Fruit fly (Drosophila melanogaster) whole organism, embryonic: Measurements from ENCODE around the gene E2f2.

Source experiments
- Antp ChIP-seq: fragments of 200-800 bp; sonication (Bioruptor generic); optimal IDR thresholded peaks from 3 replicates; lab custom pipeline; 2016; ENCODE audit warnings: missing biosample characterization, missing genetic modification characterization
- Awh ChIP-seq: fragments of 200-800 bp; sonication (Bioruptor generic); IDR thresholded peaks from 2 replicates; pipeline ENCODE4, ENCODE4 v1.3.6; 2022; ENCODE audit warnings: missing biosample characterization, missing genetic modification characterization
- B-H1 ChIP-seq: fragments of 200-800 bp; sonication (Bioruptor generic); IDR thresholded peaks from 3 replicates; pipeline ENCODE4 v1.3.6; 2022; ENCODE audit warnings: missing biosample characterization, missing genetic modification characterization
- Blimp-1 ChIP-seq: fragments of 200-800 bp; sonication (Bioruptor generic); optimal IDR thresholded peaks from 3 replicates; lab custom pipeline; 2018; ENCODE audit warnings: missing biosample characterization, missing genetic modification characterization, mild to moderate bottlenecking, moderate library complexity, missing genetic modification reagents
- CG12299 ChIP-seq: fragments of 200-800 bp; sonication (Bioruptor generic); optimal IDR thresholded peaks from 2 replicates; lab custom pipeline; 2018; ENCODE audit warnings: missing biosample characterization, mild to moderate bottlenecking, missing genetic modification characterization
- CG1233 ChIP-seq: fragments of 200-800 bp; sonication (Bioruptor generic); optimal IDR thresholded peaks from 4 replicates; lab custom pipeline; 2018; ENCODE audit warnings: missing biosample characterization, mild to moderate bottlenecking, missing genetic modification characterization
- CG14710 ChIP-seq: fragments of 200-800 bp; sonication (Bioruptor generic); optimal IDR thresholded peaks from 3 replicates; lab custom pipeline; 2019; ENCODE audit warnings: missing biosample characterization, mild to moderate bottlenecking, missing genetic modification characterization, moderate library complexity
- CG17361 ChIP-seq: fragments of 200-800 bp; sonication (Bioruptor generic); IDR thresholded peaks from 3 replicates; pipeline ENCODE4 v1.3.6; 2022; ENCODE audit warnings: missing biosample characterization, missing genetic modification characterization
- CG17612 ChIP-seq: fragments of 200-800 bp; sonication (Bioruptor generic); IDR thresholded peaks from 2 replicates; pipeline ENCODE4 v1.3.6; 2022; ENCODE audit warnings: missing biosample characterization, missing genetic modification characterization
- CG2120 ChIP-seq: fragments of 200-800 bp; sonication (Bioruptor generic); optimal IDR thresholded peaks from 3 replicates; lab custom pipeline; 2016; ENCODE audit warnings: missing biosample characterization, missing genetic modification characterization
- CG33557 ChIP-seq: fragments of 200-800 bp; sonication (Bioruptor generic); optimal IDR thresholded peaks from 2 replicates; lab custom pipeline; 2019; ENCODE audit warnings: missing biosample characterization, mild to moderate bottlenecking, missing genetic modification characterization, moderate library complexity
- CG3726 ChIP-seq: fragments of 200-800 bp; sonication (Bioruptor generic); IDR thresholded peaks from 3 replicates; pipeline ENCODE4, ENCODE4 v1.3.6; 2022; ENCODE audit warnings: missing biosample characterization, missing genetic modification characterization
- CG5245 ChIP-seq: fragments of 200-800 bp; sonication (Bioruptor generic); optimal IDR thresholded peaks from 3 replicates; lab custom pipeline; 2016; ENCODE audit warnings: missing biosample characterization, missing genetic modification characterization
- CG6683 ChIP-seq: fragments of 200-800 bp; sonication (Bioruptor generic); optimal IDR thresholded peaks from 2 replicates; lab custom pipeline; 2017; ENCODE audit warnings: missing biosample characterization, mild to moderate bottlenecking, missing genetic modification characterization, missing genetic modification reagents
- CG6689 ChIP-seq: fragments of 200-800 bp; sonication (Bioruptor generic); IDR thresholded peaks from 2 replicates; pipeline ENCODE4 v1.3.6; 2022; ENCODE audit warnings: missing biosample characterization, missing genetic modification characterization
- CG7839 ChIP-seq: fragments of 200-800 bp; sonication (Bioruptor generic); optimal IDR thresholded peaks from 3 replicates; lab custom pipeline; 2018; ENCODE audit warnings: missing biosample characterization, mild to moderate bottlenecking, missing genetic modification characterization, moderate library complexity
- CG8765 ChIP-seq: fragments of 200-800 bp; sonication (Bioruptor generic); IDR thresholded peaks from 2 replicates; pipeline ENCODE4 v1.3.6; 2022; ENCODE audit warnings: missing biosample characterization, missing genetic modification characterization
- CG8924 ChIP-seq: fragments of 200-800 bp; optimal IDR thresholded peaks from 3 replicates; lab custom pipeline; 2019; ENCODE audit warnings: missing biosample characterization, mild to moderate bottlenecking, missing genetic modification characterization, moderate library complexity
- CG9609 ChIP-seq: fragments of 200-800 bp; sonication (Bioruptor generic); optimal IDR thresholded peaks from 3 replicates; lab custom pipeline; 2016; ENCODE audit warnings: missing biosample characterization, missing genetic modification characterization
- CrebB ChIP-seq: fragments of 200-800 bp; sonication (Bioruptor generic); optimal IDR thresholded peaks from 3 replicates; lab custom pipeline; 2018; ENCODE audit warnings: missing biosample characterization, mild to moderate bottlenecking, missing genetic modification characterization
- Dip3 ChIP-seq: fragments of 200-800 bp; sonication (Bioruptor generic); optimal IDR thresholded peaks from 3 replicates; lab custom pipeline; 2016; ENCODE audit warnings: missing biosample characterization, missing genetic modification characterization
- Doc3 ChIP-seq: fragments of 200-800 bp; sonication (Bioruptor generic); IDR thresholded peaks from 3 replicates; pipeline ENCODE4 v1.3.6; 2022; ENCODE audit warnings: missing biosample characterization, missing genetic modification characterization; ENCODE audit not compliant: partially characterized antibody
- Dp ChIP-seq: fragments of 200-800 bp; sonication (Bioruptor generic); optimal IDR thresholded peaks from 2 replicates; lab custom pipeline; 2018; ENCODE audit warnings: missing biosample characterization, mild to moderate bottlenecking, missing genetic modification characterization, moderate library complexity
- H2.0 ChIP-seq: fragments of 200-800 bp; sonication (Bioruptor generic); IDR thresholded peaks from 2 replicates; pipeline ENCODE4 v1.3.6; 2022; ENCODE audit warnings: missing biosample characterization, missing genetic modification characterization
- Hand ChIP-seq: fragments of 200-800 bp; sonication (Bioruptor generic); optimal IDR thresholded peaks from 2 replicates; lab custom pipeline; 2017; ENCODE audit warnings: mild to moderate bottlenecking, missing biosample characterization, missing genetic modification reagents, missing genetic modification characterization
- Hmx ChIP-seq: fragments of 200-800 bp; sonication (Bioruptor generic); optimal IDR thresholded peaks from 2 replicates; lab custom pipeline; 2016; ENCODE audit warnings: missing biosample characterization, missing genetic modification characterization
- Hr51 ChIP-seq, 2 experiments: fragments of 200-800 bp; sonication (Bioruptor generic); optimal IDR thresholded peaks; 2 replicates in 1 of 2; 3 replicates in 1 of 2; lab custom pipeline; 2016 to 2018; ENCODE audit warnings: missing biosample characterization in 2 of 2, missing genetic modification characterization in 2 of 2, mild to moderate bottlenecking in 1 of 2, moderate library complexity in 1 of 2
- Lhr ChIP-seq: fragments of 200-800 bp; sonication (Bioruptor generic); optimal IDR thresholded peaks from 3 replicates; lab custom pipeline; 2017; ENCODE audit warnings: mild to moderate bottlenecking, missing biosample characterization, missing genetic modification reagents, missing genetic modification characterization
- Ptx1 ChIP-seq: fragments of 200-800 bp; sonication (Bioruptor generic); IDR thresholded peaks from 2 replicates; pipeline ENCODE4 v1.3.6; 2022; ENCODE audit warnings: missing biosample characterization, missing genetic modification characterization
- Sox100B ChIP-seq: fragments of 200-800 bp; sonication (Bioruptor generic); optimal IDR thresholded peaks from 3 replicates; lab custom pipeline; 2018; ENCODE audit warnings: missing biosample characterization, mild to moderate bottlenecking, missing genetic modification characterization
- Sry-β ChIP-seq: fragments of 200-800 bp; sonication (Bioruptor generic); optimal IDR thresholded peaks from 2 replicates; lab custom pipeline; 2018; ENCODE audit warnings: missing biosample characterization, mild to moderate bottlenecking, missing genetic modification characterization, moderate library complexity
- Tbp ChIP-seq: fragments of >200 bp; optimal IDR thresholded peaks from 2 replicates; lab custom pipeline; 2018; ENCODE audit warnings: missing biosample characterization, missing genetic modification characterization
- Usf ChIP-seq: fragments of 200-800 bp; sonication (Bioruptor generic); optimal IDR thresholded peaks from 2 replicates; lab custom pipeline; 2017; ENCODE audit warnings: missing genotype, missing biosample characterization, missing genetic modification characterization
- al ChIP-seq: fragments of 200-800 bp; sonication (Bioruptor generic); IDR thresholded peaks from 2 replicates; pipeline ENCODE4 v1.3.6; 2022; ENCODE audit warnings: missing biosample characterization, missing genetic modification characterization
- bab2 ChIP-seq: fragments of 200-800 bp; sonication (Bioruptor generic); optimal IDR thresholded peaks from 2 replicates; lab custom pipeline; 2016; ENCODE audit warnings: missing biosample characterization, missing genetic modification characterization
- cad ChIP-seq: fragments of >200 bp; optimal IDR thresholded peaks from 2 replicates; lab custom pipeline; 2017; ENCODE audit warnings: missing biosample characterization, missing genetic modification characterization
- cg ChIP-seq: fragments of 200-800 bp; sonication (Bioruptor generic); optimal IDR thresholded peaks from 3 replicates; lab custom pipeline; 2019; ENCODE audit warnings: missing biosample characterization, mild to moderate bottlenecking, missing genetic modification characterization, moderate library complexity
- dan ChIP-seq: fragments of 200-800 bp; sonication (Bioruptor generic); IDR thresholded peaks from 2 replicates; pipeline ENCODE4 v1.3.6; 2022; ENCODE audit warnings: missing biosample characterization, missing genetic modification characterization
- dati ChIP-seq: fragments of 200-800 bp; sonication (Bioruptor generic); IDR thresholded peaks from 2 replicates; pipeline ENCODE4 v1.3.6; 2022; ENCODE audit warnings: missing biosample characterization, missing genetic modification characterization
- eve ChIP-seq, 2 experiments: fragments of >200 bp; optimal IDR thresholded peaks; 2 replicates each; lab custom pipeline; 2017; ENCODE audit warnings: missing biosample characterization in 2 of 2, missing genetic modification characterization in 2 of 2
- fd3F ChIP-seq: fragments of 200-800 bp; sonication (Bioruptor generic); optimal IDR thresholded peaks from 2 replicates; lab custom pipeline; 2018; ENCODE audit warnings: missing biosample characterization, mild to moderate bottlenecking, missing genetic modification characterization, moderate library complexity
- insv ChIP-seq, 2 experiments: fragments of 200-800 bp; sonication (Bioruptor generic); optimal IDR thresholded peaks; 3 replicates each; lab custom pipeline; 2016 to 2018; ENCODE audit warnings: missing biosample characterization in 2 of 2, missing genetic modification characterization in 2 of 2
- jigr1 ChIP-seq: fragments of 200-800 bp; sonication (Bioruptor generic); IDR thresholded peaks from 3 replicates; pipeline ENCODE4 v1.3.6; 2022; ENCODE audit warnings: missing biosample characterization, missing genetic modification characterization
- nom ChIP-seq: fragments of 200-800 bp; sonication (Bioruptor generic); optimal IDR thresholded peaks from 2 replicates; lab custom pipeline; 2017; ENCODE audit warnings: missing biosample characterization, missing genetic modification characterization, mild to moderate bottlenecking, moderate library complexity, missing genetic modification reagents
- org-1 ChIP-seq: fragments of 200-800 bp; sonication (Bioruptor generic); optimal IDR thresholded peaks from 2 replicates; lab custom pipeline; 2017; ENCODE audit warnings: missing biosample characterization, missing genetic modification characterization
- phol ChIP-seq: fragments of 200-800 bp; sonication (Bioruptor generic); optimal IDR thresholded peaks from 3 replicates; lab custom pipeline; 2018; ENCODE audit warnings: missing biosample characterization, mild to moderate bottlenecking, missing genetic modification characterization, moderate library complexity
- sisA ChIP-seq: fragments of 200-800 bp; sonication (Bioruptor generic); IDR thresholded peaks from 2 replicates; pipeline ENCODE4 v1.3.6; 2022; ENCODE audit warnings: missing biosample characterization, missing genetic modification characterization
- ssp ChIP-seq: fragments of 200-800 bp; sonication (Bioruptor generic); IDR thresholded peaks from 2 replicates; pipeline ENCODE4 v1.3.6; 2022; ENCODE audit warnings: missing biosample characterization, missing genetic modification characterization
- toy ChIP-seq: fragments of 200-800 bp; sonication (Bioruptor generic); IDR thresholded peaks from 2 replicates; pipeline ENCODE4 v1.3.6; 2022; ENCODE audit warnings: missing biosample characterization, missing genetic modification characterization
- trh ChIP-seq: fragments of 200-800 bp; sonication (Bioruptor generic); optimal IDR thresholded peaks from 2 replicates; lab custom pipeline; 2016; ENCODE audit warnings: missing biosample characterization, missing genetic modification characterization
- wdn ChIP-seq: fragments of 200-800 bp; sonication (Bioruptor generic); IDR thresholded peaks from 2 replicates; pipeline ENCODE4 v1.3.6; 2022; ENCODE audit warnings: missing biosample characterization, missing genetic modification characterization
- wor ChIP-seq: fragments of 200-800 bp; sonication (Bioruptor generic); IDR thresholded peaks from 2 replicates; pipeline ENCODE4 v1.3.6; 2022; ENCODE audit warnings: missing biosample characterization, missing genetic modification characterization

E2f2 gene

dm6 chr2L:21142972-21143385 is 13.6 kb downstream of the E2f2 start, which contains the start of gene pths (continued):
- TF ChIP-seq Doc3 (GFP tag; lab: Robert Waterston, UW): peak; percentile 54; the same call in 2 of the 3 replicates
- TF ChIP-seq insv (GFP tag; optimal IDR thresholded peaks at IDR 0.05; lab: Kevin White, UChicago): no peak
- TF ChIP-seq toy (GFP tag; lab: Robert Waterston, UW): no peak
- no peak for TF ChIP-seq Blimp-1 (GFP tag; lab: Kevin White, UChicago)
- TF ChIP-seq CG1233 (GFP tag; lab: Kevin White, UChicago): no peak
- no peak for TF ChIP-seq cg (GFP tag; lab: Kevin White, UChicago)
- no peak for TF ChIP-seq dan (GFP tag; lab: Robert Waterston, UW)
- TF ChIP-seq CrebB (tag; lab: Kevin White, UChicago): no peak
- peak; percentile 67 for TF ChIP-seq CG14710 (tag; lab: Kevin White, UChicago)
- no peak for TF ChIP-seq org-1 (GFP tag; lab: Kevin White, UChicago)
- TF ChIP-seq wor: no peak
- TF ChIP-seq cad: no peak
- peak; percentile 41 for TF ChIP-seq Dip3 (GFP tag; lab: Kevin White, UChicago)
- peak; percentile 35 for TF ChIP-seq bab2 (GFP tag; lab: Kevin White, UChicago)
- peak; percentile 15 for TF ChIP-seq CG8924 (tag; lab: Kevin White, UChicago)
- peak; percentile 68 for TF ChIP-seq sisA
- TF ChIP-seq B-H1 (GFP tag; lab: Robert Waterston, UW): no peak
- no peak for TF ChIP-seq Hr51 (GFP tag; optimal IDR thresholded peaks at IDR 0.05; lab: Kevin White, UChicago)
- no peak for TF ChIP-seq CG12299 (tag; lab: Kevin White, UChicago)
- peak; percentile 70 for TF ChIP-seq Ptx1
- TF ChIP-seq wdn (GFP tag; lab: Robert Waterston, UW): no peak
- TF ChIP-seq CG17361 (GFP tag; lab: Robert Waterston, UW): peak; percentile 44; the same call in 2 of the 3 replicates
- no peak for TF ChIP-seq jigr1 (GFP tag; lab: Robert Waterston, UW)
- peak; percentile 2 for TF ChIP-seq Sry-β (GFP tag; lab: Kevin White, UChicago)
- no peak for TF ChIP-seq CG33557 (GFP tag; lab: Kevin White, UChicago)
- TF ChIP-seq Lhr (GFP tag; lab: Kevin White, UChicago): peak; percentile 83
- TF ChIP-seq Sox100B: no peak
- TF ChIP-seq CG6689: peak; percentile 50; the same call in 1 of the 2 replicates
- TF ChIP-seq CG9609: peak; percentile 37
- TF ChIP-seq Hmx (GFP tag; lab: Kevin White, UChicago): no peak
- TF ChIP-seq al (GFP tag; lab: Robert Waterston, UW): no peak
- no peak for TF ChIP-seq Hand (GFP tag; lab: Kevin White, UChicago)
- peak; percentile 72 for TF ChIP-seq CG2120
- no peak for TF ChIP-seq Awh (GFP tag; lab: Robert Waterston, UW)
- TF ChIP-seq CG17612 (GFP tag; lab: Robert Waterston, UW): no peak
- TF ChIP-seq trh (GFP tag; lab: Kevin White, UChicago): no peak
- TF ChIP-seq nom (GFP tag; lab: Kevin White, UChicago): no peak
- no peak for TF ChIP-seq CG5245 (GFP tag; lab: Kevin White, UChicago)
- TF ChIP-seq CG3726 (GFP tag; lab: Robert Waterston, UW): no peak
- TF ChIP-seq eve (GFP tag; optimal IDR thresholded peaks at IDR 0.05; lab: Kevin White, UChicago): no peak
- TF ChIP-seq fd3F (GFP tag; lab: Kevin White, UChicago): no peak
- peak; percentile 99 for TF ChIP-seq ssp (GFP tag; lab: Robert Waterston, UW)
- TF ChIP-seq CG8765 (GFP tag; lab: Robert Waterston, UW): no peak
- TF ChIP-seq H2.0 (GFP tag; lab: Robert Waterston, UW): no peak
- peak; percentile 67 for TF ChIP-seq phol (tag; lab: Kevin White, UChicago)
- peak; percentile 23 for TF ChIP-seq Dp (GFP tag; lab: Kevin White, UChicago)
- peak; percentile 45 for TF ChIP-seq Usf (GFP tag; lab: Kevin White, UChicago)
- TF ChIP-seq dati: no peak
- no peak for TF ChIP-seq Tbp (GFP tag; lab: Kevin White, UChicago)
- no peak for TF ChIP-seq CG6683
- peak; percentile 40 for TF ChIP-seq Antp (GFP tag; lab: Kevin White, UChicago)
- TF ChIP-seq CG7839: no peak
